Fruit fly (Drosophila melanogaster) Kc167 (cell line): ENCODE results near the gene CG42300.

Experiments
- Myc ChIP-seq: fragments of >200 bp; optimal IDR thresholded peaks from 2 replicates; lab custom pipeline; 2017; ENCODE audit warnings: missing external identifiers
- Sin3A ChIP-seq: fragments of >200 bp; optimal IDR thresholded peaks from 2 replicates; lab custom pipeline; 2018; ENCODE audit warnings: missing external identifiers
- h ChIP-seq: fragments of >200 bp; optimal IDR thresholded peaks from 3 replicates; lab custom pipeline; 2018; ENCODE audit warnings: missing external identifiers
- insv ChIP-seq: fragments of >200 bp; optimal IDR thresholded peaks from 3 replicates; lab custom pipeline; 2018; ENCODE audit warnings: missing external identifiers
- psq ChIP-seq: fragments of >200 bp; optimal IDR thresholded peaks from 2 replicates; lab custom pipeline; 2017; ENCODE audit warnings: missing external identifiers
- ttk ChIP-seq: sonication (Bioruptor generic); optimal IDR thresholded peaks from 2 replicates; lab custom pipeline; 2017; ENCODE audit warnings: missing external identifiers

Gene CG42300

DNA sequence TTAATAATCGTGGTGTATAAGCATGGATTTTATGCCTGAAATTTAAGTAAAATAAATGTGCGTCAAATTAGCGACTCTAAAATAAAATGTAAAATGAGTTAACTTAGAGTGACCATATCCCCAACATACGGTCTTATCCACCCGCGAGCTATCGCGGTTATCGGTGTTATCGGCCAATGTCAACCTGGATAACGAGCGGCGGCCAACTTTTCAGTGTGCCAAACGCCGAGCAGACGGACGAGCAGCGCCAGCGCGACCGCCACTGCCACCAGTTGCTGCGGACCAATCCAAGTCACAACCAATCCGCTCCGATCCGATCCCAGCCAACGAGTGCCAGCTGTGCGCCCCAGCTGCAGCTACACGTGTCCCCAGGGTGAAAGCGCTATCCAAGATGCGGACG, 22.2 kb upstream of the CG42300 start, which contains the start of the genes cerv and CG7872:
Gene cerv (minus strand): TSS at position 129 of the 400 bp plus-strand sequence.
Gene CG7872 (plus strand): TSS at position 163 of the 400 bp plus-strand sequence.
- TF ChIP-seq ttk (lab: Kevin White, UChicago) (no peak), psq (lab: Kevin White, UChicago) (no peak), h (lab: Kevin White, UChicago) (no peak), insv (lab: Kevin White, UChicago) (no peak), Sin3A (lab: Kevin White, UChicago) (no peak), Myc (lab: Kevin White, UChicago) (no peak)

DNA sequence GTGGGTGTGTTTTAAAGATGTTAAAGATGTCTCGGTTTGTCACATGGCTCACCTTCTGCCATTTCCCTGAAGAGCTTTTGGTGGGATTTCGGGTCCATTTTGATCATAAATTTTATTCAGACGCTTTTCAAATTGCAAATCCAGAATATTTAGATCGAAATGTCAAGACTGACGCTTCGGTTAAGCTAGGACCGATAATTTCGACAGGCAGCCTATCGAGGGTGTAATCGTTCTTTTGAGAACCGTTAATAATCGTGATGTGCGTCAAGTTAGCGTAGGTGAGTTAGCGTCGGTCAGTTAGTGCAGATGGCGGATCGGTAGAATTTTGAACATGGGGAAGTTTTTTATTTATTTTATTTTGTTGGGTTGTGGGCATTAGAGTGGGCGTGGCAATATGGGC, 19.7 kb upstream of the CG42300 start, which contains the start of gene CG42299:
Gene CG42299 (minus strand): TSS at position 127 of the 400 bp plus-strand sequence.
- TF ChIP-seq insv (lab: Kevin White, UChicago) (no peak), ttk (lab: Kevin White, UChicago) (no peak), Sin3A (lab: Kevin White, UChicago) (no peak), psq (lab: Kevin White, UChicago) (no peak), Myc (lab: Kevin White, UChicago) (no peak), h (lab: Kevin White, UChicago) (no peak)

DNA sequence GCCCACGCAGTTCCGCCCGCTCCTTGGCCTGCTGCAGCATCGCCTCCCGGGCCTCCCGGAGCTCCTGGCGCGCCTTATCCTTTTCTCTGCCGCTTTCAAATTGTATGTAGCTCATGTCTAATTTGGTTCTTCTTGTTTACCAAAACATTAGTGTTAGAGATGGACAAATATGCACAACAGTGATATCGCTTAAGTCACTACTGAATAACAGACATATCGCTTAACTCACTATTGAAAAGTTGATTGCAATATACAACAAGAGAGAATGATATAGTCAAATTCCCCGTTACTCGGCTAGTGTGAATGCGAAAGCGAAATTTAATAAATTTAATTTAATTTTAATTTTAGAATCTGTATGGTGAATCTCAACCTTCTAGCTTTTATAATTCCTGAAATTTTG, 18.5 kb upstream of the CG42300 start, which contains the start of gene CG9213:
Gene CG9213 (minus strand): TSS at position 152 of the 400 bp plus-strand sequence.
- TF ChIP-seq psq (lab: Kevin White, UChicago) (no peak), insv (lab: Kevin White, UChicago) (no peak), Sin3A (lab: Kevin White, UChicago) (no peak), h (lab: Kevin White, UChicago) (no peak), ttk (lab: Kevin White, UChicago) (no peak), Myc (lab: Kevin White, UChicago) (no peak)

DNA sequence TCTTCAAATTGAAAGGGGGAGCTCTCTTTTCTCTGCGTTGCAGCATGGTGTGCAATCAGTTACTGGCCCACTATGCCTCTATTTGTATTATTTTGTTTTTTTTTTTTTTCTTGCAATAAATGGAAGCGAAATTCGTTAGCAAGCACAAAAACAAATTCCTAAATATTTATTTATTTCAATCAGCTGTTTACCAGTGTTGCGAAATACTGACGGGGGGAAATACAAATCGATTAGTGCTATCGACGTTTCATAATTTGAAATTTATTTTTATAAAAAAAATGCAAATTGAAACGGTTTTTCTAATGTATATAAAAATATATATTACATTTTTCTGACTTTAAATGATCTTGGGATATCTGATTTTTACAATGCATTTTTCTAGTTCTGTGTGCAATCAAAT, 16.1 kb upstream of the CG42300 start, which contains the start of gene CG15643:
Gene CG15643 (minus strand): TSS at position 211 of the 400 bp plus-strand sequence.
- no peak for TF ChIP-seq insv (lab: Kevin White, UChicago)
- no peak for TF ChIP-seq h (lab: Kevin White, UChicago)
- no peak for TF ChIP-seq ttk (lab: Kevin White, UChicago)
- TF ChIP-seq Myc (lab: Kevin White, UChicago): no peak
- no peak for TF ChIP-seq Sin3A (lab: Kevin White, UChicago)
- no peak for TF ChIP-seq psq (lab: Kevin White, UChicago)

- TF ChIP-seq ttk (lab: Kevin White, UChicago): no peak
- TF ChIP-seq psq (lab: Kevin White, UChicago): no peak
- no peak for TF ChIP-seq Sin3A (lab: Kevin White, UChicago)
- no peak for TF ChIP-seq h (lab: Kevin White, UChicago)
- TF ChIP-seq Myc (lab: Kevin White, UChicago): no peak
- TF ChIP-seq insv (lab: Kevin White, UChicago): no peak
These were observed 13.1 kb upstream of the CG42300 start, which contains the start of gene CG7860 for dm6 chrX:15568983-15569370. TSS of gene CG7860 (plus strand) at chrX:15568993.

DNA sequence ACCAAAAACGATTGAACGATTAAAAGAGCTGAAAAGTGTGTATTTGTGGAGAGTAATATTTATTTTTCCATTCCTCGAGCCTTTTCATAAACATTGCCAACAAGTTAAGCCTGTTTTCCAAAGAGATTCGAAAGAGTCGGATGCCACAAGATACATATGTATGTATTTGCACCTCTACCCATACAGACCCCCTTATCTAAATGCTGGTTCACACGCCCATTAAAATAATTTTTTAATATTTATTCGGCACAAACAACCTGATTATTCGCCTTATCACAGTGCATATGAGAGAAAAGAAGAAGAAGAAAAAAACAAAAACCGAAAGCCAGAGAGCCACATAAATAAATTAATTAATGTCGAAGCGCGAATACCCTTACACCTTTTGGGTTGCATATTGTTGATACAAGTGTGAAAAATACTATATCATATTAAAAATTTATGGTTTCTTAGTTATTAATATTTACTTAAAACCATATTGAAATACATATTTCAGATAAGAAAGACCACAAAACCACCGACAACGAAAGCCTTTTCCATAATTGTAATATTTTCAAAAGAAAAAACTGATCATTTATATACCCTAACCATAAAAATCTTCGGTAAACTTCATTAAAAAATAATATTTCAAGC, 12.6 kb upstream of the CG42300 start:
- TF ChIP-seq psq (lab: Kevin White, UChicago) (no peak), Myc (lab: Kevin White, UChicago) (no peak), Sin3A (lab: Kevin White, UChicago) (no peak)

- TF ChIP-seq ttk (lab: Kevin White, UChicago): no peak
- TF ChIP-seq psq (lab: Kevin White, UChicago): no peak
- TF ChIP-seq Myc (lab: Kevin White, UChicago): no peak
- no peak for TF ChIP-seq insv (lab: Kevin White, UChicago)
- TF ChIP-seq Sin3A (lab: Kevin White, UChicago): no peak
- no peak for TF ChIP-seq h (lab: Kevin White, UChicago)
These were observed 1.6 kb downstream of the CG42300 start, which contains the start of gene Ac13E for dm6 chrX:15554256-15554678. TSS of gene Ac13E (minus strand) at chrX:15554278.

- TF ChIP-seq Sin3A (lab: Kevin White, UChicago): no peak
- TF ChIP-seq psq (lab: Kevin White, UChicago): no peak
- TF ChIP-seq ttk (lab: Kevin White, UChicago): no peak
- TF ChIP-seq insv (lab: Kevin White, UChicago): no peak
- no peak for TF ChIP-seq h (lab: Kevin White, UChicago)
- no peak for TF ChIP-seq Myc (lab: Kevin White, UChicago)
These were observed 3.4 kb downstream of the CG42300 start for dm6 chrX:15552472-15552888.

DNA sequence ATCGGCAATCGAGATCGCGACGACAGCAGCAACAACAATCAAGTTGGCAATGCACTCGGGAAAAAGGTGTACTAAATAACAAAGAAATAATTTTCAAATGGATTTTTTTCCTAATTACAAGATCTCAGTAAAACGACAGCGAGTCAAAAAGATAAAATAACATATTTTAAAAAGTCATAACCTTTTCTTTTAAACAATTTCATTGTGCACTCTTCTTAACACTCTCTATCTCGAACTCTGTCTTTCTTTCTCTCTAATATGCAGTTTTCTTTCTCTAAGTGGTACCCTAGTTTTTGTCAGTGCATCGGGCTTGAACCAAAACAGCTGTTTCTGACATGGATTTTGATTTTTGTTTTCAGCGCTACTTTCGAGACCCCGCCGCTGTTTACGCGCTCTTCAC, 6.8 kb downstream of the CG42300 start:
- TF ChIP-seq Myc (lab: Kevin White, UChicago) (no peak), h (lab: Kevin White, UChicago) (no peak), Sin3A (lab: Kevin White, UChicago) (no peak), psq (lab: Kevin White, UChicago) (no peak), insv (lab: Kevin White, UChicago) (no peak), ttk (lab: Kevin White, UChicago) (no peak)

dm6 chrX:15545467-15546197, 10.2 kb downstream of the CG42300 start:
- TF ChIP-seq ttk (lab: Kevin White, UChicago) (no peak), insv (lab: Kevin White, UChicago) (no peak), Myc (lab: Kevin White, UChicago) (no peak), psq (lab: Kevin White, UChicago) (no peak)

dm6 chrX:15543479-15544044, 12.3 kb downstream of the CG42300 start:
- TF ChIP-seq h (lab: Kevin White, UChicago) (no peak), Sin3A (lab: Kevin White, UChicago) (no peak), ttk (lab: Kevin White, UChicago) (no peak), psq (lab: Kevin White, UChicago) (no peak), insv (lab: Kevin White, UChicago) (no peak), Myc (lab: Kevin White, UChicago) (no peak)
